Worm (Caenorhabditis elegans): ENCODE data around the gene C30G12.6.

- TF ChIP-seq aly-2 (tag; optimal IDR thresholded peaks at IDR 0.05) (no peak), nhr-237 (tag; optimal IDR thresholded peaks at IDR 0.05) (no peak), elt-1 (tag; optimal IDR thresholded peaks at IDR 0.05) (no peak), ztf-11 (tag; optimal IDR thresholded peaks at IDR 0.05) (no peak), nhr-76 (tag; optimal IDR thresholded peaks at IDR 0.05) (no peak), sea-2 (GFP tag; optimal IDR thresholded peaks at IDR 0.05) (no peak), nhr-28 (tag; optimal IDR thresholded peaks at IDR 0.05) (no peak)
These were observed 53.1 kb downstream of the C30G12.6 start for ce11 chrII:7242754-7243153.

Measured in whole organism, L3 larva.